Comparison of ENCODE assay signal across 1 fruit fly cellular context in the genomic region with DNA sequence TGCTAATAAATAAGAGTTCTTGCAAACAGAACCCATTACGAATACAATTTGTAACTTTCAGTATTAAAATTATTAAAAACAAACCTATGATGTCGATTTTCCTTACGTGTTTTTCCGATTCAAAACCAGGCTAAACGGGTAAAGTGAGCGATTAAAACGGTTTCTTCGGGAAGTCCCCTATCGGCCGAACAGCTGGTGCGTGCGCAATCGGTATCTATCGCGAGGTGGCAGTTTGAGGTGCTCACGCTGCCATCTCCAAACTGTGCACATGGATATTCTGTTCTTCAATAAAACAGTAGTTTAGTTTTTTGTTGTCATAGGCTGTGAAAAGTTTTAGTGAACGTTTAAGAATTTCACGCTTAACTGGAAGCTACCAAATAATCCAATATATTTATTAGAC.
TF ChIP-seq lines count a peak whose summit lies in the region.

Gene TTLL4A (plus strand): TSS at position 240 of the 400 bp plus-strand sequence.

TF ChIP-seq in whole organism, embryonic, 481 proteins besides CTCF, POLR2A, EP300 and RAD21 (continued from another document):
- peak; percentile 96 for TF ChIP-seq nerfin-2 (GFP tag; IDR thresholded peaks at IDR 0.05; lab: Robert Waterston, UW; ENCODE audit: partially characterized antibody)
- TF ChIP-seq HLH4C (GFP tag; IDR thresholded peaks at IDR 0.05; lab: Robert Waterston, UW; ENCODE audit: partially characterized antibody), result peak; percentile 95
- TF ChIP-seq gro (GFP tag; optimal IDR thresholded peaks at IDR 0.05; lab: Kevin White, UChicago), result peak; percentile 50
- no peak for TF ChIP-seq trh (GFP tag; optimal IDR thresholded peaks at IDR 0.05; lab: Kevin White, UChicago)
- TF ChIP-seq crc (GFP tag; optimal IDR thresholded peaks at IDR 0.05; lab: Kevin White, UChicago), result no peak
- TF ChIP-seq dmrt99B (tag; optimal IDR thresholded peaks at IDR 0.05; lab: Kevin White, UChicago), result no peak
